Fruit fly (Drosophila melanogaster) whole organism, wandering third instar larva: ENCODE data around the gene f.

ENCODE experiments used
- CG32264 ChIP-seq: fragments of 200-800 bp; sonication (Bioruptor generic); optimal IDR thresholded peaks from 2 replicates; lab custom pipeline; 2016; ENCODE audit warnings: missing biosample characterization, missing genetic modification characterization
- CrebA ChIP-seq: fragments of 200-800 bp; sonication (Bioruptor generic); optimal IDR thresholded peaks from 2 replicates; lab custom pipeline; 2016; ENCODE audit warnings: missing biosample characterization, mild to moderate bottlenecking, missing genetic modification characterization, borderline replicate concordance
- Mio ChIP-seq: sonication (Bioruptor generic); optimal IDR thresholded peaks from 2 replicates; lab custom pipeline; 2016; ENCODE audit warnings: missing biosample characterization, missing genetic modification characterization
- Myc ChIP-seq: fragments of >200 bp; optimal IDR thresholded peaks from 2 replicates; lab custom pipeline; 2017
- Rel ChIP-seq, 2 experiments: fragments of 200-800 bp; sonication (Bioruptor generic) in 1 of 2; optimal IDR thresholded peaks; 2 replicates in 1 of 2; 3 replicates in 1 of 2; lab custom pipeline; 2016 to 2019; ENCODE audit warnings: mild to moderate bottlenecking in 2 of 2, missing biosample characterization in 2 of 2, missing genetic modification characterization in 2 of 2, moderate library complexity in 1 of 2
- psq ChIP-seq: fragments of 200-800 bp; sonication (Bioruptor generic); optimal IDR thresholded peaks from 3 replicates; lab custom pipeline; 2017; ENCODE audit warnings: missing biosample characterization, mild to moderate bottlenecking, missing genetic modification characterization, moderate library complexity
- rgr ChIP-seq: fragments of 200-800 bp; sonication (Bioruptor generic); optimal IDR thresholded peaks from 3 replicates; lab custom pipeline; 2016; ENCODE audit warnings: missing biosample characterization, mild to moderate bottlenecking, missing genetic modification characterization
- sage ChIP-seq: fragments of 200-800 bp; sonication (Bioruptor generic); optimal IDR thresholded peaks from 2 replicates; lab custom pipeline; 2016; ENCODE audit warnings: missing biosample characterization, mild to moderate bottlenecking, missing genetic modification characterization

Gene f

DNA sequence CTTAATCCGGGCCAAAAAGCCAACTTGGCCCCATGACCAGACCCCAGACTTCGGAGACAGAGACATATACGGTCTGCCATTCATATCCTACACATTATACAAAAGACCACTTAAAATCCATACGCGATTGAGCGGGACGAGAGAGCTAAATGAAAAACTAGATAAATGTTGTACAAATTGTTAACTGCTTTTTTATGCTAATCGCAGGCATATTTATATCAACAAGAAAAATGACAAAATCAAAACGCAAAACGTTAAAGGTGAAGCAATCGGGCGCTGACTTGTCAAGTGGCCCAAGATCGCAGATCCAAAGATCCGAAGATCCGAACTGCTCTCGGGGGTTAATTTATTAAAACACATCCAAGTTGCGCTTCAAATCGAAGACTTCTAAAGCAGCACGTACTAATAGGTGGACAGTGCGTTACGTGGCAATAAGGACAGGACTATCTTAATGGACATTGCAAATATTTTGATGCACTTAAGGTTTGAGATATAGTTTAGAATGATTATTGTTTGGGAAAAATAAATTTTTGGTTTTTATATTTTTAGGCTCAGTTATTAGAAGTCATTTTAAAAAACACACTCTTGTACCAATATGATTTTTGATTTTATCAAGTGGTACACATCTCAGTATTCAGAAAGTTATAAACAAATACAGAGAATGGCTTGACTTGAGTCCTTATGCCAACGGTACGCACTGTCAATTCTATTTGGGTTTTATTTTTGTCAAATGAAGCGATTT, 97.4 kb downstream of the f start:
- TF ChIP-seq Myc (lab: Kevin White, UChicago) (no peak), psq (no peak), CrebA (GFP tag; lab: Kevin White, UChicago) (no peak), Rel (GFP tag; optimal IDR thresholded peaks at IDR 0.05; lab: Kevin White, UChicago) (no peak), Rel (tag; optimal IDR thresholded peaks at IDR 0.05; lab: Kevin White, UChicago) (no peak), rgr (GFP tag; lab: Kevin White, UChicago) (no peak), Mio (GFP tag; lab: Kevin White, UChicago) (no peak), CG32264 (GFP tag; lab: Kevin White, UChicago) (no peak), sage (no peak)
